Fruit fly (Drosophila melanogaster) whole organism: ENCODE data around the gene RIOK2.

Experiments used
- Dll ChIP-seq: fragments of >200 bp; optimal IDR thresholded peaks from 2 replicates; lab custom pipeline; 2017
- EcR ChIP-seq, 2 experiments: fragments of >200 bp; optimal IDR thresholded peaks; 2 replicates each; lab custom pipeline; 2017; ENCODE audit warnings: missing biosample characterization in 2 of 2, missing genetic modification characterization in 2 of 2, missing genetic modification reagents in 2 of 2
- psq ChIP-seq: fragments of >200 bp; optimal IDR thresholded peaks from 2 replicates; lab custom pipeline; 2017

DNA sequence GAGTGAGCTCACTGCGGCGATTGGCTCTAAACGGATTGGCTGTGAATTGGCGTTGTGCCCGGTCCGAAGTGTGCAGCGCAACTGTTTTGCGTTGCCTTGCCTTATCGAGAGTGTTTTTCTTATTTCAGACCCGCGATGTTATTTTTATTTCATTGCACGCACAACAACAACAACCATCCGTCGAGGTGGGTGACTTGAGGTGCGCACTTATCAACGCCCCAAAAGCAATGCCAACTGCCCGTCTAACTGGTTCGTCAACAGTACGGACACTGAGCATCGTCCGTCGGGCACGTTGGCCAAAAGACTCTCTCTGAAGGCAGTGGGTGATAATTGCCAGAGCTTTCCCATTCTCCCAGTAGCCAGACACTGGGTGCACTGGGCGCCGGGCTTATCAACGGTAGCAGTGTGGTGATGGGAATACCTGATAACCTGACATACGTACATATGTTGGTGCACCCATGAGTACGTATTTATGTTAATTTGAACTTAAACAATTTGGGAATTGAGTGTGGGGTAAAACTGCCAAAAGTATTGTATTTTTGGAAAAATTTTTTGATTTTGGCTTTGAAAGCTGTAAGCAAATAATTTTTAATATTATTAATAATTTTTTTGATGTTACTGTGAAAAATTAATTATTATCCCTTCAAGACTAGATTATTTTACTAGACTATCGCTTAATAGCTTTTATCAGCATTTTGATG is 29.8 kb downstream of the RIOK2 start, which contains the start of gene CG31102:
- TF ChIP-seq Dll (lab: Kevin White, UChicago) (no peak), EcR (GFP tag; optimal IDR thresholded peaks at IDR 0.05; lab: Kevin White, UChicago) (no peak), psq (lab: Kevin White, UChicago) (no peak)
